Fruit fly (Drosophila melanogaster) whole organism, embryonic: Measurements from ENCODE around the gene Nsf2.

Source experiments
- C15 ChIP-seq: fragments of 200-800 bp; sonication (Bioruptor generic); IDR thresholded peaks from 3 replicates; pipeline ENCODE4 v1.3.6; 2022; ENCODE audit warnings: missing biosample characterization, missing genetic modification characterization
- CG10366 ChIP-seq: fragments of 200-800 bp; sonication (Bioruptor generic); IDR thresholded peaks from 2 replicates; pipeline ENCODE4 v1.3.6; 2022; ENCODE audit warnings: missing biosample characterization, missing genetic modification characterization
- CG10565 ChIP-seq: fragments of 200-800 bp; sonication (Bioruptor generic); optimal IDR thresholded peaks from 3 replicates; lab custom pipeline; 2016; ENCODE audit warnings: missing biosample characterization, mild to moderate bottlenecking, missing genetic modification characterization
- CG11093 ChIP-seq: fragments of 200-800 bp; sonication (Bioruptor generic); IDR thresholded peaks from 3 replicates; pipeline ENCODE4 v1.3.6; 2022; ENCODE audit warnings: missing biosample characterization, missing genetic modification characterization
- CG13424 ChIP-seq: fragments of 200-800 bp; sonication (Bioruptor generic); optimal IDR thresholded peaks from 2 replicates; lab custom pipeline; 2019; ENCODE audit warnings: missing biosample characterization, mild to moderate bottlenecking, missing genetic modification characterization, moderate library complexity
- CG16813 ChIP-seq: fragments of 200-800 bp; sonication (Bioruptor generic); IDR thresholded peaks from 3 replicates; pipeline ENCODE4 v1.3.6; 2022; ENCODE audit warnings: missing biosample characterization, missing genetic modification characterization; ENCODE audit not compliant: partially characterized antibody
- CG17328 ChIP-seq: fragments of 200-800 bp; sonication (Bioruptor generic); IDR thresholded peaks from 2 replicates; pipeline ENCODE4 v1.3.6; 2022; ENCODE audit warnings: missing biosample characterization, missing genetic modification characterization
- CG31365 ChIP-seq: fragments of 200-800 bp; sonication (Bioruptor generic); optimal IDR thresholded peaks from 2 replicates; lab custom pipeline; 2018; ENCODE audit warnings: missing biosample characterization, mild to moderate bottlenecking, missing genetic modification characterization
- CG3281 ChIP-seq: fragments of 200-800 bp; sonication (Bioruptor generic); optimal IDR thresholded peaks from 3 replicates; lab custom pipeline; 2017; ENCODE audit warnings: missing biosample characterization, mild to moderate bottlenecking, missing genetic modification characterization
- CG4707 ChIP-seq: fragments of 200-800 bp; sonication (Bioruptor generic); optimal IDR thresholded peaks from 2 replicates; lab custom pipeline; 2018; ENCODE audit warnings: missing biosample characterization, mild to moderate bottlenecking, missing genetic modification characterization, moderate library complexity
- CG5953 ChIP-seq: fragments of 200-800 bp; sonication (Bioruptor generic); IDR thresholded peaks from 2 replicates; pipeline ENCODE4 v1.3.6; 2022; ENCODE audit warnings: missing biosample characterization, missing genetic modification characterization
- CG6175 ChIP-seq: fragments of 200-800 bp; sonication (Bioruptor generic); IDR thresholded peaks from 3 replicates; pipeline ENCODE4 v1.3.6; 2022; ENCODE audit warnings: missing biosample characterization, missing genetic modification characterization
- CG6791 ChIP-seq: fragments of 200-800 bp; sonication (Bioruptor generic); IDR thresholded peaks from 3 replicates; pipeline ENCODE4 v1.3.6; 2022; ENCODE audit warnings: missing biosample characterization, missing genetic modification characterization; ENCODE audit not compliant: partially characterized antibody
- CG7987 ChIP-seq: fragments of 200-800 bp; sonication (Bioruptor generic); optimal IDR thresholded peaks from 2 replicates; lab custom pipeline; 2018; ENCODE audit warnings: missing biosample characterization, mild to moderate bottlenecking, missing genetic modification characterization, moderate library complexity
- CG9876 ChIP-seq: fragments of 200-800 bp; sonication (Bioruptor generic); optimal IDR thresholded peaks from 2 replicates; lab custom pipeline; 2016; ENCODE audit warnings: missing biosample characterization, missing genetic modification characterization
- Deaf1 ChIP-seq: fragments of 200-800 bp; optimal IDR thresholded peaks from 3 replicates; lab custom pipeline; 2019; ENCODE audit warnings: missing biosample characterization, mild to moderate bottlenecking, missing genetic modification characterization, moderate library complexity
- Dfd ChIP-seq, 2 experiments: fragments of >200 bp; optimal IDR thresholded peaks; 2 replicates each; lab custom pipeline; 2017; ENCODE audit warnings: missing biosample characterization in 2 of 2, missing genetic modification characterization in 2 of 2
- Dref ChIP-seq: fragments of 200-800 bp; sonication (Bioruptor generic); IDR thresholded peaks from 2 replicates; pipeline ENCODE4 v1.3.6; 2022; ENCODE audit warnings: missing biosample characterization, missing genetic modification characterization
- Drgx ChIP-seq: fragments of 200-800 bp; sonication (Bioruptor generic); IDR thresholded peaks from 2 replicates; pipeline ENCODE4 v1.3.6; 2022; ENCODE audit warnings: missing biosample characterization, missing genetic modification characterization
- Ets65A ChIP-seq: fragments of 200-800 bp; sonication (Bioruptor generic); peaks from one replicate; lab custom pipeline; 2016; ENCODE audit warnings: missing biosample characterization, missing genetic modification characterization
- Hr51 ChIP-seq, 2 experiments: fragments of 200-800 bp; sonication (Bioruptor generic); optimal IDR thresholded peaks; 2 replicates in 1 of 2; 3 replicates in 1 of 2; lab custom pipeline; 2016 to 2018; ENCODE audit warnings: missing biosample characterization in 2 of 2, missing genetic modification characterization in 2 of 2, mild to moderate bottlenecking in 1 of 2, moderate library complexity in 1 of 2
- Myb ChIP-seq: fragments of 200-800 bp; sonication (Bioruptor generic); optimal IDR thresholded peaks from 2 replicates; lab custom pipeline; 2016; ENCODE audit warnings: missing biosample characterization, missing genetic modification characterization
- Optix ChIP-seq: fragments of 200-800 bp; sonication (Bioruptor generic); IDR thresholded peaks from 3 replicates; pipeline ENCODE4 v1.3.6; 2022; ENCODE audit warnings: missing biosample characterization, missing genetic modification characterization
- Usf ChIP-seq: fragments of 200-800 bp; sonication (Bioruptor generic); optimal IDR thresholded peaks from 2 replicates; lab custom pipeline; 2017; ENCODE audit warnings: missing genotype, missing biosample characterization, missing genetic modification characterization
- bcd ChIP-seq: fragments of 200-800 bp; sonication (Bioruptor generic); optimal IDR thresholded peaks from 2 replicates; lab custom pipeline; 2017; ENCODE audit warnings: missing biosample characterization, mild to moderate bottlenecking, missing genetic modification characterization
- bowl ChIP-seq: fragments of 200-800 bp; sonication (Bioruptor generic); IDR thresholded peaks from 2 replicates; pipeline ENCODE4 v1.3.6; 2022; ENCODE audit warnings: missing biosample characterization, missing genetic modification characterization
- cad ChIP-seq: fragments of >200 bp; optimal IDR thresholded peaks from 2 replicates; lab custom pipeline; 2017; ENCODE audit warnings: missing biosample characterization, missing genetic modification characterization
- cato ChIP-seq: fragments of 200-800 bp; sonication (Bioruptor generic); optimal IDR thresholded peaks from 2 replicates; lab custom pipeline; 2016; ENCODE audit warnings: missing biosample characterization, missing genetic modification characterization, borderline replicate concordance
- chinmo ChIP-seq: fragments of 200-800 bp; sonication (Bioruptor generic); IDR thresholded peaks from 4 replicates; pipeline ENCODE4 v1.3.6; 2022; ENCODE audit warnings: missing biosample characterization, missing genetic modification characterization; ENCODE audit not compliant: partially characterized antibody
- eve ChIP-seq, 2 experiments: fragments of >200 bp; optimal IDR thresholded peaks; 2 replicates each; lab custom pipeline; 2017; ENCODE audit warnings: missing biosample characterization in 2 of 2, missing genetic modification characterization in 2 of 2
- gcm ChIP-seq: fragments of 200-800 bp; sonication (Bioruptor generic); optimal IDR thresholded peaks from 2 replicates; lab custom pipeline; 2019; ENCODE audit warnings: missing biosample characterization, mild to moderate bottlenecking, missing genetic modification characterization, moderate library complexity
- gem ChIP-seq: fragments of 200-800 bp; sonication (Bioruptor generic); optimal IDR thresholded peaks from 2 replicates; lab custom pipeline; 2019; ENCODE audit warnings: missing biosample characterization, mild to moderate bottlenecking, missing genetic modification characterization, moderate library complexity
- hbn ChIP-seq: fragments of 200-800 bp; sonication (Bioruptor generic); IDR thresholded peaks from 2 replicates; pipeline ENCODE4 v1.3.6; 2022; ENCODE audit warnings: missing biosample characterization, missing genetic modification characterization; ENCODE audit not compliant: partially characterized antibody
- her ChIP-seq: fragments of 200-800 bp; sonication (Bioruptor generic); optimal IDR thresholded peaks from 2 replicates; lab custom pipeline; 2016; ENCODE audit warnings: missing biosample characterization, missing genetic modification characterization
- jigr1 ChIP-seq: fragments of 200-800 bp; sonication (Bioruptor generic); IDR thresholded peaks from 3 replicates; pipeline ENCODE4 v1.3.6; 2022; ENCODE audit warnings: missing biosample characterization, missing genetic modification characterization
- lov ChIP-seq, 2 experiments: fragments of 200-800 bp in 1 of 2; fragments of >200 bp in 1 of 2; sonication (Bioruptor generic) in 1 of 2; IDR thresholded peaks in 1 of 2; optimal IDR thresholded peaks in 1 of 2; 2 replicates in 1 of 2; 3 replicates in 1 of 2; pipeline versions ENCODE4 v1.3.6 to Lab custom; 2017 to 2022; ENCODE audit warnings: missing biosample characterization in 1 of 2, missing genetic modification characterization in 1 of 2
- luna ChIP-seq: fragments of 200-800 bp; sonication (Bioruptor generic); optimal IDR thresholded peaks from 2 replicates; lab custom pipeline; 2016; ENCODE audit warnings: missing biosample characterization, missing genetic modification characterization
- nerfin-1 ChIP-seq: fragments of 200-800 bp; sonication (Bioruptor generic); optimal IDR thresholded peaks from 3 replicates; lab custom pipeline; 2019; ENCODE audit warnings: missing biosample characterization, mild to moderate bottlenecking, missing genetic modification characterization, moderate library complexity
- oc ChIP-seq: fragments of 200-800 bp; sonication (Bioruptor generic); optimal IDR thresholded peaks from 2 replicates; lab custom pipeline; 2018; ENCODE audit warnings: missing biosample characterization, mild to moderate bottlenecking, missing genetic modification characterization, moderate library complexity
- odd ChIP-seq: fragments of 200-800 bp; sonication (Bioruptor generic); optimal IDR thresholded peaks from 2 replicates; lab custom pipeline; 2017; ENCODE audit warnings: missing biosample characterization, mild to moderate bottlenecking, missing genetic modification characterization
- pho ChIP-seq: fragments of 200-800 bp; sonication (Bioruptor generic); optimal IDR thresholded peaks from 2 replicates; lab custom pipeline; 2016; ENCODE audit warnings: missing biosample characterization, missing genetic modification characterization
- pita ChIP-seq: fragments of 200-800 bp; sonication (Bioruptor generic); optimal IDR thresholded peaks from 2 replicates; lab custom pipeline; 2017; ENCODE audit warnings: missing biosample characterization, mild to moderate bottlenecking, missing genetic modification characterization
- prd ChIP-seq, 3 experiments: fragments of >200 bp in 2 of 3; fragments of 200-800 bp in 1 of 3; sonication (Bioruptor generic) in 1 of 3; optimal IDR thresholded peaks in 2 of 3; IDR thresholded peaks in 1 of 3; 2 replicates in 2 of 3; 3 replicates in 1 of 3; pipeline versions ENCODE4 v1.3.6 to Lab custom; 2017 to 2022; ENCODE audit warnings: missing biosample characterization in 1 of 3, missing genetic modification characterization in 1 of 3
- pros ChIP-seq: fragments of 200-800 bp; sonication (Bioruptor generic); optimal IDR thresholded peaks from 3 replicates; lab custom pipeline; 2019; ENCODE audit warnings: missing biosample characterization, mild to moderate bottlenecking, missing genetic modification characterization, moderate library complexity
- pzg ChIP-seq: fragments of 200-800 bp; sonication (Bioruptor generic); optimal IDR thresholded peaks from 3 replicates; lab custom pipeline; 2018; ENCODE audit warnings: missing biosample characterization, mild to moderate bottlenecking, missing genetic modification characterization, moderate library complexity
- sr ChIP-seq: fragments of 200-800 bp; sonication (Bioruptor generic); IDR thresholded peaks from 3 replicates; pipeline ENCODE4 v1.3.6; 2022; ENCODE audit warnings: missing biosample characterization, missing genetic modification characterization
- unc-4 ChIP-seq: fragments of 200-800 bp; sonication (Bioruptor generic); IDR thresholded peaks from 2 replicates; pipeline ENCODE4 v1.3.6; 2022; ENCODE audit warnings: missing biosample characterization, missing genetic modification characterization; ENCODE audit not compliant: partially characterized antibody
- wdn ChIP-seq: fragments of 200-800 bp; sonication (Bioruptor generic); IDR thresholded peaks from 2 replicates; pipeline ENCODE4 v1.3.6; 2022; ENCODE audit warnings: missing biosample characterization, missing genetic modification characterization
- zen2 ChIP-seq: fragments of 200-800 bp; sonication (Bioruptor generic); IDR thresholded peaks from 3 replicates; pipeline ENCODE4 v1.3.6; 2022; ENCODE audit warnings: missing biosample characterization, missing genetic modification characterization; ENCODE audit not compliant: partially characterized antibody

Nsf2 gene

dm6 chr3R:13837807-13838206 is at the start of gene Nsf2 (continued):
- TF ChIP-seq cato (GFP tag; lab: Kevin White, UChicago) (no peak), CG3281 (peak; percentile 80), eve (GFP tag; optimal IDR thresholded peaks at IDR 0.05; lab: Kevin White, UChicago) (no peak), jigr1 (GFP tag; lab: Robert Waterston, UW) (no peak), her (GFP tag; lab: Kevin White, UChicago) (peak; percentile 37), Myb (peak; percentile 49), gcm (GFP tag; lab: Kevin White, UChicago) (peak; percentile 23), nerfin-1 (tag; lab: Kevin White, UChicago) (no peak), Deaf1 (tag; lab: Kevin White, UChicago) (peak; percentile 9), wdn (GFP tag; lab: Robert Waterston, UW) (no peak), unc-4 (GFP tag; lab: Robert Waterston, UW) (0 out of 2 replicates have a peak, but pooled peaks have one; percentile 22), bcd (GFP tag; lab: Kevin White, UChicago) (peak; percentile 15), pita (no peak), C15 (GFP tag; lab: Robert Waterston, UW) (no peak), zen2 (no peak), CG4707 (GFP tag; lab: Kevin White, UChicago) (no peak), chinmo (GFP tag; lab: Robert Waterston, UW) (peak; percentile 98), Dfd (GFP tag; optimal IDR thresholded peaks at IDR 0.05; lab: Kevin White, UChicago) (no peak), Dref (GFP tag; lab: Robert Waterston, UW) (peak; percentile 55), CG9876 (GFP tag; lab: Kevin White, UChicago) (no peak), Drgx (GFP tag; lab: Robert Waterston, UW) (no peak), odd (GFP tag; lab: Kevin White, UChicago) (no peak), Ets65A (GFP tag; lab: Kevin White, UChicago) (peak; percentile 87), CG7987 (GFP tag; lab: Kevin White, UChicago) (peak; percentile 62), CG13424 (peak; percentile 12), pzg (GFP tag; lab: Kevin White, UChicago) (peak; percentile 91), Hr51 (GFP tag; optimal IDR thresholded peaks at IDR 0.05; lab: Kevin White, UChicago) (no peak), CG16813 (GFP tag; lab: Robert Waterston, UW) (peak; percentile 32; the same call in 1 of the 3 replicates), Optix (no peak), sr (GFP tag; lab: Robert Waterston, UW) (peak; percentile 69; the same call in 2 of the 3 replicates), CG5953 (no peak), CG31365 (no peak), CG6175 (GFP tag; lab: Robert Waterston, UW) (no peak), pros (no peak), lov (optimal IDR thresholded peaks at IDR 0.05; lab: Kevin White, UChicago) (no peak), lov (GFP tag; IDR thresholded peaks at IDR 0.05; lab: Robert Waterston, UW) (no peak), Usf (GFP tag; lab: Kevin White, UChicago) (no peak), prd (optimal IDR thresholded peaks at IDR 0.05; lab: Kevin White, UChicago) (no peak), prd (GFP tag; IDR thresholded peaks at IDR 0.05; lab: Robert Waterston, UW) (no peak), CG10565 (no peak), CG10366 (no peak), cad (no peak), CG11093 (GFP tag; lab: Robert Waterston, UW) (no peak), bowl (GFP tag; lab: Robert Waterston, UW) (no peak), CG6791 (GFP tag; lab: Robert Waterston, UW) (peak; percentile 59; the same call in 2 of the 3 replicates), CG17328 (no peak), pho (GFP tag; lab: Kevin White, UChicago) (peak; percentile 15), hbn (GFP tag; lab: Robert Waterston, UW) (peak; percentile 30; the same call in 1 of the 2 replicates), oc (tag; lab: Kevin White, UChicago) (peak; percentile 49), gem (no peak), luna (no peak)
